Fruit fly (Drosophila melanogaster) whole organism, adult: ENCODE results near the gene CG17233.
A peak's percentile ranks its signal among the peaks of the same experiment; 100 is the strongest.

Source experiments
- CG12768 ChIP-seq: fragments of 200-800 bp; sonication (Bioruptor generic); optimal IDR thresholded peaks from 2 replicates; lab custom pipeline; 2017; ENCODE audit warnings: missing biosample characterization, missing genetic modification characterization, mild to moderate bottlenecking, moderate library complexity, missing genetic modification reagents
- CG14711 ChIP-seq: fragments of 200-800 bp; sonication (Bioruptor generic); optimal IDR thresholded peaks from 2 replicates; lab custom pipeline; 2018; ENCODE audit warnings: missing biosample characterization, mild to moderate bottlenecking, missing genetic modification characterization, moderate library complexity
- CG1620 ChIP-seq: fragments of 200-800 bp; sonication (Bioruptor generic); optimal IDR thresholded peaks from 2 replicates; lab custom pipeline; 2016; ENCODE audit warnings: missing biosample characterization, missing genetic modification characterization
- CG33017 ChIP-seq: fragments of 200-800 bp; sonication (Bioruptor generic); optimal IDR thresholded peaks from 2 replicates; lab custom pipeline; 2018; ENCODE audit warnings: missing biosample characterization, mild to moderate bottlenecking, missing genetic modification characterization, moderate library complexity
- CG5204 ChIP-seq: fragments of 200-800 bp; sonication (Bioruptor generic); optimal IDR thresholded peaks from 2 replicates; lab custom pipeline; 2016; ENCODE audit warnings: missing biosample characterization, missing genetic modification characterization
- Clk ChIP-seq: fragments of 200-800 bp; sonication (Bioruptor generic); optimal IDR thresholded peaks from 2 replicates; lab custom pipeline; 2017; ENCODE audit warnings: missing biosample characterization, missing genetic modification characterization
- Crg-1 ChIP-seq: fragments of 200-800 bp; sonication (Bioruptor generic); optimal IDR thresholded peaks from 2 replicates; lab custom pipeline; 2016; ENCODE audit warnings: missing biosample characterization, missing genetic modification characterization
- bab1 ChIP-seq: fragments of 200-800 bp; sonication (Bioruptor generic); optimal IDR thresholded peaks from 3 replicates; lab custom pipeline; 2019; ENCODE audit warnings: missing biosample characterization, mild to moderate bottlenecking, missing genetic modification characterization, moderate library complexity
- cic ChIP-seq: fragments of 200-800 bp; sonication (Bioruptor generic); optimal IDR thresholded peaks from 2 replicates; lab custom pipeline; 2017; ENCODE audit warnings: missing biosample characterization, mild to moderate bottlenecking, missing genetic modification characterization, moderate library complexity
- cnc ChIP-seq, 2 experiments: fragments of >200 bp; optimal IDR thresholded peaks; 2 replicates each; lab custom pipeline; 2017
- kay ChIP-seq: fragments of 200-800 bp; sonication (Bioruptor generic); peaks from one replicate; lab custom pipeline; 2016; ENCODE audit warnings: missing biosample characterization, missing genetic modification characterization, borderline replicate concordance
- pad ChIP-seq: fragments of 200-800 bp; sonication (Bioruptor generic); optimal IDR thresholded peaks from 3 replicates; lab custom pipeline; 2017; ENCODE audit warnings: missing biosample characterization, missing genetic modification characterization, mild to moderate bottlenecking, moderate library complexity, missing genetic modification reagents
- tj ChIP-seq: fragments of 200-800 bp; sonication (Bioruptor generic); optimal IDR thresholded peaks from 3 replicates; lab custom pipeline; 2017; ENCODE audit warnings: missing biosample characterization, mild to moderate bottlenecking, missing genetic modification characterization, moderate library complexity
- toe ChIP-seq: fragments of 200-800 bp; sonication (Bioruptor generic); optimal IDR thresholded peaks from 2 replicates; lab custom pipeline; 2016; ENCODE audit warnings: missing biosample characterization, missing genetic modification characterization

dm6 chr3L:20199569-20200247 is 42.0 kb downstream of the CG17233 start, which contains the start of gene CG42833:
- no peak for TF ChIP-seq cic
- no peak for TF ChIP-seq tj (GFP tag; lab: Kevin White, UChicago)
- TF ChIP-seq CG1620 (GFP tag; lab: Kevin White, UChicago) = no peak
- TF ChIP-seq bab1 (GFP tag; lab: Kevin White, UChicago) = no peak
- peak; percentile 93 for TF ChIP-seq kay (GFP tag; lab: Kevin White, UChicago)
- no peak for TF ChIP-seq Crg-1 (GFP tag; lab: Kevin White, UChicago)
- no peak for TF ChIP-seq CG5204
- TF ChIP-seq cnc (optimal IDR thresholded peaks at IDR 0.05; lab: Kevin White, UChicago) = no peak
- no peak for TF ChIP-seq CG33017 (tag; lab: Kevin White, UChicago)
- no peak for TF ChIP-seq CG14711 (tag; lab: Kevin White, UChicago)
- TF ChIP-seq pad (GFP tag; lab: Kevin White, UChicago) = no peak
- no peak for TF ChIP-seq toe (GFP tag; lab: Kevin White, UChicago)
- TF ChIP-seq Clk = no peak
- no peak for TF ChIP-seq CG12768
